Fruit fly (Drosophila melanogaster) S2 (cell line): ENCODE measurements around the gene NimB5.

Experiments
- CG8478 ChIP-seq: fragments of >200 bp; optimal IDR thresholded peaks from 2 replicates; lab custom pipeline; 2018
- CTCF ChIP-seq, 2 experiments: fragments of >200 bp; optimal IDR thresholded peaks; 2 replicates each; lab custom pipeline; 2018

dm6 chr2L:14001887-14002286, 31.9 kb downstream of the NimB5 start:
- no peak for TF ChIP-seq CG8478 (lab: Kevin White, UChicago)
- no peak for TF ChIP-seq CTCF (optimal IDR thresholded peaks at IDR 0.05; lab: Kevin White, UChicago)
